Worm (Caenorhabditis elegans) whole organism, L2 larva: ENCODE data around the gene F59B10.2.

ENCODE experiments used
- F13H6.1 ChIP-seq: sonication (generic microtip); optimal IDR thresholded peaks from 2 replicates; lab custom pipeline; 2016; ENCODE audit warnings: missing genetic modification characterization, missing compliant biosample characterization
- R02D3.7 ChIP-seq: fragments of 150-350 bp; optimal IDR thresholded peaks from 2 replicates; lab custom pipeline; 2014; ENCODE audit warnings: missing biosample characterization, missing genetic modification characterization
- Y55F3AM.14 ChIP-seq: fragments of 200-800 bp; sonication (Bioruptor generic); optimal IDR thresholded peaks from 2 replicates; lab custom pipeline; 2018; ENCODE audit warnings: mild to moderate bottlenecking, missing genetic modification characterization, missing compliant biosample characterization
- alr-1 ChIP-seq: fragments of 150-350 bp; optimal IDR thresholded peaks from 2 replicates; lab custom pipeline; 2014; ENCODE audit warnings: missing biosample characterization, missing genetic modification characterization
- aly-2 ChIP-seq: fragments of 150-350 bp; optimal IDR thresholded peaks from 2 replicates; lab custom pipeline; 2014; ENCODE audit warnings: missing biosample characterization, missing genetic modification characterization
- ama-1 ChIP-seq: fragments of 150-350 bp; optimal IDR thresholded peaks from 2 replicates; lab custom pipeline; 2018; ENCODE audit warnings: inconsistent platforms
- blmp-1 ChIP-seq: sonication (generic microtip); optimal IDR thresholded peaks from 2 replicates; lab custom pipeline; 2017; ENCODE audit warnings: missing genetic modification characterization, mild to moderate bottlenecking, missing compliant biosample characterization, antibody characterized with exemption, moderate library complexity; ENCODE audit not compliant: insufficient read depth
- crh-2 ChIP-seq: sonication (generic microtip); optimal IDR thresholded peaks from 2 replicates; lab custom pipeline; 2017; ENCODE audit warnings: missing biosample characterization, missing genetic modification characterization
- dmd-4 ChIP-seq: sonication (generic microtip); optimal IDR thresholded peaks from 2 replicates; lab custom pipeline; 2017; ENCODE audit warnings: missing biosample characterization, missing genetic modification characterization
- elt-1 ChIP-seq: fragments of 150-350 bp; optimal IDR thresholded peaks from 2 replicates; lab custom pipeline; 2014; ENCODE audit warnings: missing biosample characterization, missing genetic modification characterization
- elt-3 ChIP-seq: sonication (generic microtip); optimal IDR thresholded peaks from 2 replicates; lab custom pipeline; 2017; ENCODE audit warnings: missing biosample characterization, missing genetic modification characterization
- fos-1 ChIP-seq: fragments of 150-350 bp; optimal IDR thresholded peaks from 2 replicates; lab custom pipeline; 2014; ENCODE audit warnings: missing biosample characterization, missing genetic modification characterization
- gmeb-1 ChIP-seq: fragments of 150-350 bp; optimal IDR thresholded peaks from 2 replicates; lab custom pipeline; 2014; ENCODE audit warnings: missing biosample characterization, missing genetic modification characterization
- lin-11 ChIP-seq: fragments of 150-350 bp; sonication (generic microtip); optimal IDR thresholded peaks from 2 replicates; lab custom pipeline; 2014; ENCODE audit warnings: missing biosample characterization, missing genetic modification characterization, inconsistent platforms, mixed read lengths
- lin-13 ChIP-seq: fragments of 150-350 bp; optimal IDR thresholded peaks from 2 replicates; lab custom pipeline; 2014; ENCODE audit warnings: missing biosample characterization, missing genetic modification reagents, missing genetic modification characterization
- lin-39 ChIP-seq: fragments of 150-350 bp; optimal IDR thresholded peaks from 2 replicates; lab custom pipeline; 2014; ENCODE audit warnings: missing biosample characterization, missing genetic modification reagents, missing genetic modification characterization
- lsy-2 ChIP-seq, 2 experiments: fragments of 150-350 bp in 1 of 2; sonication (generic microtip) in 1 of 2; optimal IDR thresholded peaks; 2 replicates each; lab custom pipeline; 2014 to 2017; ENCODE audit warnings: missing biosample characterization in 2 of 2, missing genetic modification characterization in 2 of 2
- mab-5 ChIP-seq: fragments of 150-350 bp; optimal IDR thresholded peaks from 2 replicates; lab custom pipeline; 2014; ENCODE audit warnings: missing biosample characterization, missing genetic modification characterization
- mbf-1 ChIP-seq: sonication (generic microtip); optimal IDR thresholded peaks from 2 replicates; lab custom pipeline; 2017; ENCODE audit warnings: missing biosample characterization, missing genetic modification characterization
- mdl-1 ChIP-seq, 2 experiments: fragments of 150-350 bp in 1 of 2; sonication (generic microtip) in 1 of 2; optimal IDR thresholded peaks; 2 replicates each; lab custom pipeline; 2017; ENCODE audit warnings: missing biosample characterization in 2 of 2, missing genetic modification characterization in 2 of 2
- nhr-10 ChIP-seq: sonication (generic microtip); optimal IDR thresholded peaks from 2 replicates; lab custom pipeline; 2017; ENCODE audit warnings: missing biosample characterization, missing genetic modification characterization
- nhr-12 ChIP-seq: fragments of 150-350 bp; optimal IDR thresholded peaks from 2 replicates; lab custom pipeline; 2014; ENCODE audit warnings: missing biosample characterization, missing genetic modification characterization
- nhr-129 ChIP-seq: fragments of 150-350 bp; optimal IDR thresholded peaks from 2 replicates; lab custom pipeline; 2014; ENCODE audit warnings: missing biosample characterization, missing genetic modification characterization
- nhr-21 ChIP-seq: fragments of 150-350 bp; optimal IDR thresholded peaks from 2 replicates; lab custom pipeline; 2014; ENCODE audit warnings: missing biosample characterization, missing genetic modification characterization
- nhr-237 ChIP-seq: fragments of 150-350 bp; optimal IDR thresholded peaks from 2 replicates; lab custom pipeline; 2014; ENCODE audit warnings: missing biosample characterization, missing genetic modification characterization
- nhr-25 ChIP-seq: fragments of 150-350 bp; sonication (generic microtip); optimal IDR thresholded peaks from 3 replicates; lab custom pipeline; 2014; ENCODE audit warnings: missing biosample characterization, missing genetic modification characterization
- nhr-6 ChIP-seq: fragments of 150-350 bp; optimal IDR thresholded peaks from 2 replicates; lab custom pipeline; 2014; ENCODE audit warnings: missing biosample characterization, missing genetic modification characterization
- nhr-77 ChIP-seq: fragments of 150-350 bp; optimal IDR thresholded peaks from 2 replicates; lab custom pipeline; 2014; ENCODE audit warnings: missing biosample characterization, missing genetic modification characterization
- sem-4 ChIP-seq: fragments of 150-350 bp; optimal IDR thresholded peaks from 2 replicates; lab custom pipeline; 2014; ENCODE audit warnings: missing biosample characterization, missing genetic modification reagents, missing genetic modification characterization
- skn-1 ChIP-seq: sonication (generic microtip); optimal IDR thresholded peaks from 2 replicates; lab custom pipeline; 2017; ENCODE audit warnings: missing biosample characterization, missing genetic modification characterization
- sma-3 ChIP-seq: sonication (generic microtip); optimal IDR thresholded peaks from 2 replicates; lab custom pipeline; 2016; ENCODE audit warnings: missing genetic modification reagents, missing genetic modification characterization, missing compliant biosample characterization
- sma-9 ChIP-seq, 2 experiments: fragments of 150-350 bp in 1 of 2; sonication (generic microtip) in 1 of 2; optimal IDR thresholded peaks; 2 replicates each; lab custom pipeline; 2014 to 2016; ENCODE audit warnings: missing genetic modification characterization in 2 of 2, mild to moderate bottlenecking in 1 of 2, missing biosample characterization in 1 of 2, missing compliant biosample characterization in 1 of 2, missing genetic modification reagents in 1 of 2, moderate library complexity in 1 of 2
- snpc-4 ChIP-seq: fragments of 150-350 bp; optimal IDR thresholded peaks from 2 replicates; lab custom pipeline; 2014; ENCODE audit warnings: missing biosample characterization, missing genetic modification characterization
- unc-39 ChIP-seq: fragments of 150-350 bp; optimal IDR thresholded peaks from 2 replicates; lab custom pipeline; 2014; ENCODE audit warnings: missing biosample characterization, missing genetic modification characterization
- unc-62 ChIP-seq: fragments of 150-350 bp; optimal IDR thresholded peaks from 2 replicates; lab custom pipeline; 2014; ENCODE audit warnings: missing biosample characterization, missing genetic modification reagents, missing genetic modification characterization
- zag-1 ChIP-seq: fragments of 150-350 bp; optimal IDR thresholded peaks from 2 replicates; lab custom pipeline; 2014; ENCODE audit warnings: missing biosample characterization, missing genetic modification characterization
- ztf-1 ChIP-seq: fragments of 200-800 bp; sonication (Bioruptor generic); conservative IDR thresholded peaks from 2 replicates; pipeline ENCODE4 v1.3.6; 2022; ENCODE audit warnings: missing genetic modification characterization, missing compliant biosample characterization
- ztf-11 ChIP-seq: sonication (generic microtip); optimal IDR thresholded peaks from 2 replicates; lab custom pipeline; 2017; ENCODE audit warnings: missing biosample characterization, missing genetic modification characterization
- ztf-4 ChIP-seq: fragments of 150-350 bp; optimal IDR thresholded peaks from 2 replicates; lab custom pipeline; 2014; ENCODE audit warnings: missing biosample characterization, missing genetic modification characterization

Gene F59B10.2

DNA sequence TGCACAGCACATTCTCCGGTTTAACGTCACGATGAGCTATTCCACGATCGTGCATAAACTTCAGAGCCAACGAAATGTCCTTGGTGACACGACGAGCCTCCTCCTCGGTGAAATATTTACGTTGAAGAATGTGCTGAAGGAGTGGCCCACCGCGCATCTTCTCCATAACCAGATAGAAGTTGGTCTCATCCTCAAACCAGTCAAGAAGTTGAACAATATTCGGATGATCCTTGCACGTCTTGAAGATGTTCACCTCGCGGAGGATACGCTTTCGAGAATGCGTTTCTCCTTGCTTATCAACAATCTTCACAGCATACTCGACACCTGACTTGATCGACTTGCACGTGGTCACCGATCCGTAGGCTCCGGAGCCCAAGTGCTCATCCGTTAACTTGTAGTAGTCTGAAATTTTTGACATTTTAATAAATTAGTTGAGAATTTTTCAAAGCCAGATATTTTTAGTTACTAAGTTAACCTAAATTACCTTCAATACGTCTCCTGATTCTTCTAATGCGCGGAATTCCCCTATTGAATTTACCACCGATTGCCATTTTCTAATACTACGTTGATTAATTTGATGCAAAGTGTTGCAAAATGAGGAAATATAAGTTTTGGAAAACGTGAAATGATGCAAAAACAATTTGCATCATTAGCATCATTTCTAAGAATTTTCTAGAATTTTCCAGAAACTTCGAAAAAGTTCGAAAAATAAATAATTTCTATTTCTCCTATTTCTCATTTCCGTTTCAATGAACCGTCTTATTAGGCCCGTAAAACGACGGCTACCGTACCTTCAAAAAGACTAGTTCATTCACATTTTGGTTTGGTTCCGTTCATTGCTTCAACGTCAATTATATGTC is 36.5 kb upstream of the F59B10.2 start:
- TF ChIP-seq sem-4 (tag; lab: Kevin White, UChicago), result no peak
- peak; percentile 22 for TF ChIP-seq nhr-129 (tag; lab: Kevin White, UChicago)
- TF ChIP-seq aly-2, result no peak
- no peak for TF ChIP-seq nhr-237 (tag; lab: Kevin White, UChicago)
- peak; percentile 20 for TF ChIP-seq Y55F3AM.14 (GFP tag; lab: Kevin White, UChicago)
- TF ChIP-seq mab-5, result no peak
- TF ChIP-seq nhr-21, result peak; percentile 7
- no peak for TF ChIP-seq lin-11 (tag; lab: Kevin White, UChicago)
- peak; percentile 59 for TF ChIP-seq ztf-4
- no peak for TF ChIP-seq alr-1 (tag; lab: Kevin White, UChicago)
- no peak for TF ChIP-seq nhr-77 (tag; lab: Kevin White, UChicago)
- no peak for TF ChIP-seq R02D3.7
- TF ChIP-seq ztf-1 (GFP tag; lab: Robert Waterston, UW), result no peak
- TF ChIP-seq lin-39, result no peak
- peak; percentile 25 for TF ChIP-seq sma-3 (GFP tag; lab: Kevin White, UChicago)

ce11 chrII:10545213-10545612 is 35.6 kb upstream of the F59B10.2 start:
- no peak for TF ChIP-seq unc-62 (GFP tag; lab: Kevin White, UChicago)
- TF ChIP-seq lsy-2 (tag; optimal IDR thresholded peaks at IDR 0.05; lab: Kevin White, UChicago), result no peak
- TF ChIP-seq mdl-1 (tag; optimal IDR thresholded peaks at IDR 0.05; lab: Kevin White, UChicago), result peak in 1 of 2 experiments; percentile 8
- peak; percentile 77 for TF ChIP-seq ama-1
- no peak for TF ChIP-seq ztf-1 (GFP tag; lab: Robert Waterston, UW)
- no peak for TF ChIP-seq fos-1 (tag; lab: Kevin White, UChicago)
- TF ChIP-seq sma-9 (GFP tag; optimal IDR thresholded peaks at IDR 0.05; lab: Kevin White, UChicago), result no peak
- no peak for TF ChIP-seq sma-9 (tag; optimal IDR thresholded peaks at IDR 0.05; lab: Kevin White, UChicago)
- no peak for TF ChIP-seq nhr-25 (tag; lab: Kevin White, UChicago)
- peak; percentile 17 for TF ChIP-seq lin-13
- TF ChIP-seq nhr-6 (tag; lab: Kevin White, UChicago), result no peak
- no peak for TF ChIP-seq Y55F3AM.14 (GFP tag; lab: Kevin White, UChicago)
- TF ChIP-seq nhr-237 (tag; lab: Kevin White, UChicago), result no peak

DNA sequence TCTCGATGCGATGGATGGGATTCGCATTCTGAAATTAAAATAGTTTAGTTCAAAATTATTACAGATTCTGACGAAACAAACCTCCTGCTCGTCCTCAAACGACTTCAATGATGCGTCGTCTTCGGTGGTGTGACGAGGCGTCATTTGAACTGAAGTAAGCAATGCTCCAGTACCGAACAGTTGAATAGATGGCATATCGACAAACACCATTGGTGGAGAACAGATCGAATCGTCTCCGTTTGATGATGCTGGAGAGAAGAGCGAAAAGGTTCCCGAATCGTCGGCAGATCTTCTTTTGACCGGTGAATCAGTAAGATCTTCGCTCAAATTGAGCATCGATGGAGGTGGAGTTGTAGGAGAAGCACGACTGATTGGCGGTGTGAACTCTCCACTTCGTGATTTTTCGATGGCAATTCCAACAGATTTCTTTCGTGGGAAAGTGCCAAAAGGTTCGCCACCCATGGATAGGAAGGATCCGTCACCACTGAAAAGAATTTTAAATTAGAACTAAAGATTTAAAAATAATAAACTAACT is 34.8 kb upstream of the F59B10.2 start:
- TF ChIP-seq lin-11 (tag; lab: Kevin White, UChicago) (peak; percentile 11), zag-1 (tag; lab: Kevin White, UChicago) (no peak), nhr-129 (tag; lab: Kevin White, UChicago) (peak; percentile 33), elt-3 (tag; lab: Kevin White, UChicago) (no peak), R02D3.7 (no peak), sma-3 (GFP tag; lab: Kevin White, UChicago) (no peak), dmd-4 (tag; lab: Kevin White, UChicago) (no peak), skn-1 (no peak), nhr-10 (no peak), F13H6.1 (tag; lab: Kevin White, UChicago) (no peak), elt-1 (tag; lab: Kevin White, UChicago) (no peak), mdl-1 (tag; optimal IDR thresholded peaks at IDR 0.05; lab: Kevin White, UChicago) (no peak), nhr-6 (tag; lab: Kevin White, UChicago) (no peak), fos-1 (tag; lab: Kevin White, UChicago) (no peak), snpc-4 (tag; lab: Kevin White, UChicago) (no peak), nhr-77 (tag; lab: Kevin White, UChicago) (no peak), sem-4 (tag; lab: Kevin White, UChicago) (no peak), nhr-25 (tag; lab: Kevin White, UChicago) (no peak)

ce11 chrII:10543457-10544137 is 34.0 kb upstream of the F59B10.2 start:
- TF ChIP-seq crh-2 (tag; lab: Kevin White, UChicago), result peak; percentile 1
- no peak for TF ChIP-seq mbf-1 (tag; lab: Kevin White, UChicago)
- peak; percentile 28 for TF ChIP-seq nhr-25 (tag; lab: Kevin White, UChicago)
- no peak for TF ChIP-seq aly-2
- TF ChIP-seq mdl-1 (tag; optimal IDR thresholded peaks at IDR 0.05; lab: Kevin White, UChicago), result no peak
- TF ChIP-seq sma-9 (GFP tag; optimal IDR thresholded peaks at IDR 0.05; lab: Kevin White, UChicago), result peak; percentile 35
- TF ChIP-seq sma-9 (tag; optimal IDR thresholded peaks at IDR 0.05; lab: Kevin White, UChicago), result no peak
- TF ChIP-seq ztf-11 (tag; lab: Kevin White, UChicago), result no peak
- TF ChIP-seq nhr-21, result no peak
- no peak for TF ChIP-seq nhr-10
- TF ChIP-seq ama-1, result no peak
- no peak for TF ChIP-seq unc-39 (tag; lab: Kevin White, UChicago)
- TF ChIP-seq alr-1 (tag; lab: Kevin White, UChicago), result no peak
- TF ChIP-seq fos-1 (tag; lab: Kevin White, UChicago), result no peak
- TF ChIP-seq blmp-1, result no peak
- peak; percentile 36 for TF ChIP-seq sma-3 (GFP tag; lab: Kevin White, UChicago)
- no peak for TF ChIP-seq nhr-6 (tag; lab: Kevin White, UChicago)
- TF ChIP-seq nhr-12, result no peak
- TF ChIP-seq gmeb-1 (tag; lab: Kevin White, UChicago), result no peak
